Fruit fly (Drosophila melanogaster) whole organism: ENCODE data around the gene CG15369.

Experiments used
- CG8478 ChIP-seq: fragments of >200 bp; optimal IDR thresholded peaks from 2 replicates; lab custom pipeline; 2018; ENCODE audit warnings: inconsistent platforms
- Dll ChIP-seq: fragments of >200 bp; optimal IDR thresholded peaks from 2 replicates; lab custom pipeline; 2017
- EcR ChIP-seq, 2 experiments: fragments of >200 bp; optimal IDR thresholded peaks; 2 replicates each; lab custom pipeline; 2017; ENCODE audit warnings: missing biosample characterization in 2 of 2, missing genetic modification characterization in 2 of 2, missing genetic modification reagents in 2 of 2
- pan ChIP-seq: fragments of >200 bp; optimal IDR thresholded peaks from 2 replicates; lab custom pipeline; 2017
- psq ChIP-seq: fragments of >200 bp; optimal IDR thresholded peaks from 2 replicates; lab custom pipeline; 2017
- usp ChIP-seq: fragments of >200 bp; optimal IDR thresholded peaks from 2 replicates; lab custom pipeline; 2017; ENCODE audit warnings: missing biosample characterization, missing genetic modification characterization, mixed read lengths

CG15369 gene

dm6 chrX:9243417-9243884 is 26.8 kb downstream of the CG15369 start, which contains the start of the genes mxc and Larp7:
Gene mxc (minus strand): TSS chrX:9243467.
Gene Larp7 (plus strand): TSS chrX:9243817.
- TF ChIP-seq psq (lab: Kevin White, UChicago) = no peak

dm6 chrX:9247171-9247783 is 30.6 kb downstream of the CG15369 start, which contains the start of the genes amx and Dsor1:
Gene amx (minus strand): TSS chrX:9247336.
Gene Dsor1 (plus strand): TSS chrX:9247342.
- no peak for TF ChIP-seq CG8478 (lab: Kevin White, UChicago)
- TF ChIP-seq psq (lab: Kevin White, UChicago) = no peak
- no peak for TF ChIP-seq Dll (lab: Kevin White, UChicago)
- TF ChIP-seq pan (lab: Kevin White, UChicago) = no peak
- TF ChIP-seq usp (GFP tag; lab: Kevin White, UChicago) = no peak
- no peak for TF ChIP-seq EcR (GFP tag; optimal IDR thresholded peaks at IDR 0.05; lab: Kevin White, UChicago)

dm6 chrX:9248040-9248439 is 31.4 kb downstream of the CG15369 start:
- TF ChIP-seq psq (lab: Kevin White, UChicago) (no peak), usp (GFP tag; lab: Kevin White, UChicago) (no peak), CG8478 (lab: Kevin White, UChicago) (no peak), Dll (lab: Kevin White, UChicago) (no peak)

- TF ChIP-seq usp (GFP tag; lab: Kevin White, UChicago) (no peak), CG8478 (lab: Kevin White, UChicago) (no peak), EcR (GFP tag; optimal IDR thresholded peaks at IDR 0.05; lab: Kevin White, UChicago) (no peak), Dll (lab: Kevin White, UChicago) (peak; percentile 30), psq (lab: Kevin White, UChicago) (no peak), pan (lab: Kevin White, UChicago) (no peak)
These were observed 33.6 kb downstream of the CG15369 start, which contains the start of gene CG17754 for dm6 chrX:9250161-9250831. Gene CG17754 (plus strand): TSS chrX:9250420.

dm6 chrX:9251212-9251877 is 34.7 kb downstream of the CG15369 start:
- no peak for TF ChIP-seq usp (GFP tag; lab: Kevin White, UChicago)
- no peak for TF ChIP-seq CG8478 (lab: Kevin White, UChicago)
- TF ChIP-seq EcR (GFP tag; optimal IDR thresholded peaks at IDR 0.05; lab: Kevin White, UChicago) = no peak
- TF ChIP-seq psq (lab: Kevin White, UChicago) = no peak
- TF ChIP-seq pan (lab: Kevin White, UChicago) = no peak
- no peak for TF ChIP-seq Dll (lab: Kevin White, UChicago)

dm6 chrX:9252051-9252708 is 35.5 kb downstream of the CG15369 start:
- TF ChIP-seq pan (lab: Kevin White, UChicago) (no peak), EcR (GFP tag; optimal IDR thresholded peaks at IDR 0.05; lab: Kevin White, UChicago) (no peak), psq (lab: Kevin White, UChicago) (no peak)

dm6 chrX:9255021-9255420 is 38.3 kb downstream of the CG15369 start:
- no peak for TF ChIP-seq pan (lab: Kevin White, UChicago)
- no peak for TF ChIP-seq Dll (lab: Kevin White, UChicago)
- TF ChIP-seq usp (GFP tag; lab: Kevin White, UChicago) = no peak
- TF ChIP-seq psq (lab: Kevin White, UChicago) = no peak
- TF ChIP-seq EcR (GFP tag; optimal IDR thresholded peaks at IDR 0.05; lab: Kevin White, UChicago) = no peak
- no peak for TF ChIP-seq CG8478 (lab: Kevin White, UChicago)

- no peak for TF ChIP-seq usp (GFP tag; lab: Kevin White, UChicago)
- TF ChIP-seq pan (lab: Kevin White, UChicago) = no peak
- no peak for TF ChIP-seq Dll (lab: Kevin White, UChicago)
- TF ChIP-seq CG8478 (lab: Kevin White, UChicago) = no peak
- no peak for TF ChIP-seq EcR (GFP tag; optimal IDR thresholded peaks at IDR 0.05; lab: Kevin White, UChicago)
- TF ChIP-seq psq (lab: Kevin White, UChicago) = no peak
These were observed 39.4 kb downstream of the CG15369 start, which contains the start of gene ric8a for dm6 chrX:9255964-9256520. Gene ric8a (plus strand): TSS chrX:9256168.

- TF ChIP-seq psq (lab: Kevin White, UChicago) (no peak), usp (GFP tag; lab: Kevin White, UChicago) (no peak), Dll (lab: Kevin White, UChicago) (no peak), CG8478 (lab: Kevin White, UChicago) (no peak), EcR (GFP tag; optimal IDR thresholded peaks at IDR 0.05; lab: Kevin White, UChicago) (no peak), pan (lab: Kevin White, UChicago) (no peak)
These were observed 49.4 kb downstream of the CG15369 start for dm6 chrX:9266082-9266481.
